Fruit fly (Drosophila melanogaster): ENCODE measurements around the gene CG43322.
A peak's percentile ranks its signal among the peaks of the same experiment; 100 is the strongest.

CG43322 gene

DNA sequence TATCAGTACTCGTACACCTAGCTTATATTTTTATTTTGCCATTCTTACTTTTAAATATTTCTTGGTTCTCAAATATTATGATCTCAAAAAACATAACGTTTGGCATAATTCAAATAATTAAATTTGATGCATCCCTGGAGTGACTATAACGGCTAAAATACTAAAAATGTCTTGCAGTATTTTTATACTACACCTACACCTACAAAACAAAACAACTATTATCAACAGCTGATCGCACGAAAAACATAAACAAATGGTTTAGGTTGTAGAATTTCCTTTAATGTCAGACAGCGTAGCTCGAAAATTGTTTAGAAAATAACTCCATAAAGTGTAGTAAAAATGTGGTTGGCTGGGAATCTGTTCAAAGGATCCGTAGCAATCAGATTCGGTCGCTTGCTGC lies at the start of gene CG43322:
TSS of gene CG43322 (plus strand) at position 240 of the 400 bp plus-strand sequence.
- TF ChIP-seq ttk (optimal IDR thresholded peaks at IDR 0.05) (no peak), Myc (optimal IDR thresholded peaks at IDR 0.05) (no peak)

DNA sequence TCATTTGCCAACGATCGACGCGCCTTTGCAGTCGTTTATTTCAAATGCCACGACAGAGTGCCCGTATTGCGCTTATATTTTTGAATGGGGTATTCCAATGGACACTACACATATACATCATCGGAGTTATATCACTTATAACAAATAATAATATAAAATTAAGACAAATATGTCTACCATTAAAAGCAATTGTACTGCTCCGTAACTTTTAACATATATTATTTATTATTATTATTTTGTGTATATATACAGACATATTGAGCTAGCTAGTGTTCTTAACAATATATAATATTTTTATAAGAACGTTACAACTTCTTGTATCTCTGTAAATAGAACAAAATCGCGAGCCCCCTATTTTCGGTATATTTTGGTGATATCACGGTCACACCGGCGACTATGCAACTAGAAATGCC lies 49.2 kb upstream of the CG43322 start, which contains the start of the genes sip2 and Coprox:
TSS of gene sip2 (minus strand) at position 53 of the 413 bp plus-strand sequence.
TSS of gene Coprox (plus strand) at position 400 of the 413 bp plus-strand sequence.
- TF ChIP-seq psq (optimal IDR thresholded peaks at IDR 0.05) (no peak), h (optimal IDR thresholded peaks at IDR 0.05) (no peak), Sin3A (optimal IDR thresholded peaks at IDR 0.05) (no peak), Myc (optimal IDR thresholded peaks at IDR 0.05) (no peak), ttk (optimal IDR thresholded peaks at IDR 0.05) (no peak), insv (optimal IDR thresholded peaks at IDR 0.05) (no peak)

DNA sequence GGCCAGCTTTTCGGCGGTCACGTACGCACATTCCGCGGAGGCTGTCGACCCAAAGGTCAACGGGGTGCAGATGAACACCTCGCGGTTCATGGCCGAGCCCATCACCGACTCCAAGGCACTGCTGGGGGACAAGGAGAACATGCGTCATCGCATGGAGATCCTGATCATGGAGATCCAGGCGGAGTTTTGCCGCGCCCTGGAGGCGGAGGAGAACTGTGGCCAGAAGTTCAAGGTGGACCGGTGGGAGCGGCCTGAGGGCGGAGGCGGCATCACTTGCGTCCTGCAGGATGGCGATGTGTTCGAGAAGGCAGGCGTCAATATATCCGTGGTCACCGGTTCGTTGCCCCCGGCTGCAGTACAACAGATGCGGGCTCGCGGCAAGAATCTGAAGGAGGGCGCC lies 48.6 kb upstream of the CG43322 start:
- TF ChIP-seq ttk (optimal IDR thresholded peaks at IDR 0.05), result peak; percentile 17
- TF ChIP-seq h (optimal IDR thresholded peaks at IDR 0.05), result no peak
- TF ChIP-seq insv (optimal IDR thresholded peaks at IDR 0.05), result no peak
- no peak for TF ChIP-seq psq (optimal IDR thresholded peaks at IDR 0.05)
- no peak for TF ChIP-seq Sin3A (optimal IDR thresholded peaks at IDR 0.05)
- TF ChIP-seq Myc (optimal IDR thresholded peaks at IDR 0.05), result no peak

DNA sequence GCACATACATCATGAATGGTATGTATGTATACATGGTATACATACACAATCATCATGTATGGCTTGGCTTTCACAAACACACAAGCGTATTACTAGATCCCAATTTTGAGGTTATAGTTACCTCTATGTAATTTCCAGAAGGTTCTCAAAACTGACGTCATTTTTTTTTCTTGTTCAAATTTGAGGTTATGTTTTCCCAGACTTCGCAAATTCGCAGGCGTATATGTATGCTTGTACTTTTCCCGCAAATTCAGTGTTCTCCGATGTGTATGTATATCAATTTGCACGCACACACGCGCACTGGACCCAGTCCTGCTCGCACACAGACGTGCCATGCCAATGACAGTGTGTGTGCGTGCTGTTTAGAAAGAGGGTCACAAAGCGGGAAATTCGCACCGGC lies 46.9 kb upstream of the CG43322 start:
- no peak for TF ChIP-seq Sin3A (optimal IDR thresholded peaks at IDR 0.05)
- TF ChIP-seq ttk (optimal IDR thresholded peaks at IDR 0.05), result no peak
- TF ChIP-seq psq (optimal IDR thresholded peaks at IDR 0.05), result no peak
- TF ChIP-seq Myc (optimal IDR thresholded peaks at IDR 0.05), result no peak
- TF ChIP-seq h (optimal IDR thresholded peaks at IDR 0.05), result no peak
- TF ChIP-seq insv (optimal IDR thresholded peaks at IDR 0.05), result no peak

DNA sequence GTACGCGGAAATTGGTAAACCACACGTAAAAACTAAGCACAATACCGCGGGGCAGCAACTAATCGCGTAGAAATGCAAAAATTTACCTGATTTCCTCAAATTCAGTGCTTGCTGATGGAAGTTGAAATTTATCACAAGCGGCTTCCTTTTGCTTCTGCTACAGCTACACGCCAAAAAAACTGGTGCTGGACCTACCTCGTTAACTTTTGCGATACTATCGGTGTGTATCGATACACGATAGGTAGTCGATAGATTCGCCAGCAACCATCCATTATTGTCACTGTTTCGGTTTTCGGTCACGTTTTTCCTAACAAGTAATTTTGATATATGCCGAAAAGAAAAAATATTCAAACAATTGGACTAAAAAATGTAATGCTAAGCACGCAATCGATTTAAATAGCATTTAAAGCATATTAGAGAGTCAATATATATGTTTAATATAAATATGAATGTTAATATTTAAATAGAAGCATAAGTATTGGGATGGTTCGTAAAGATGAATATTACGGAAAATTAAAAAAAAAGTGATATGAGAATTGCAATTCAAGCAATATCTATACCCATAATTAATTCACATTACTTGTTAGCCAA lies 45.7 kb upstream of the CG43322 start, which contains the start of gene Sumo:
TSS of gene Sumo (minus strand) at position 223 of the 591 bp plus-strand sequence.
- TF ChIP-seq Sin3A (optimal IDR thresholded peaks at IDR 0.05), result no peak
- no peak for TF ChIP-seq h (optimal IDR thresholded peaks at IDR 0.05)
- no peak for TF ChIP-seq ttk (optimal IDR thresholded peaks at IDR 0.05)
- no peak for TF ChIP-seq psq (optimal IDR thresholded peaks at IDR 0.05)
- no peak for TF ChIP-seq insv (optimal IDR thresholded peaks at IDR 0.05)
- no peak for TF ChIP-seq Myc (optimal IDR thresholded peaks at IDR 0.05)

DNA sequence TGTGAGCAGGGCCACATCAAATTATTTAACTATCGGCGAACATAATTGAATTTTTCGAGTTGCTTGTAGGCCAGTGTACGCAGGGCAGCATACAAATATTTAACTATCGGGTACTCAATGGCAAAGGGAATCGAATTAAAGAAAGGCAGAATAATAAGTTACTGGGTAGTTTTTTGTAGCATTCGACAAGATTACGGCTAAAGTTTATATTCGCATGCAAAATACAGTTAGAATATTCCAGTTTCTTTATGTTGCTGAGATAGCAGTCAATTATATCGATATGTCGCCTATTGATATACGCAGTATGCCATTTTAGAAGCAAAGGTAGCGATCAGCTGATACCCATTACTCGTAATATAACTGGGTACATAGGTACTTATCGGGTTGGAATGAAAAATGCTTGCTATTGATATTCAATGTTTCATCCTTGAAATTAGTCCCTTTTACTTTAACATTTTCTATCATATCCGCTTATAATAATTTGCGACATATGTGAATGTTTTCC lies 45.1 kb upstream of the CG43322 start:
- TF ChIP-seq psq (optimal IDR thresholded peaks at IDR 0.05), result no peak
- TF ChIP-seq h (optimal IDR thresholded peaks at IDR 0.05), result no peak
- no peak for TF ChIP-seq Sin3A (optimal IDR thresholded peaks at IDR 0.05)
- no peak for TF ChIP-seq insv (optimal IDR thresholded peaks at IDR 0.05)
- no peak for TF ChIP-seq ttk (optimal IDR thresholded peaks at IDR 0.05)
- no peak for TF ChIP-seq Myc (optimal IDR thresholded peaks at IDR 0.05)

DNA sequence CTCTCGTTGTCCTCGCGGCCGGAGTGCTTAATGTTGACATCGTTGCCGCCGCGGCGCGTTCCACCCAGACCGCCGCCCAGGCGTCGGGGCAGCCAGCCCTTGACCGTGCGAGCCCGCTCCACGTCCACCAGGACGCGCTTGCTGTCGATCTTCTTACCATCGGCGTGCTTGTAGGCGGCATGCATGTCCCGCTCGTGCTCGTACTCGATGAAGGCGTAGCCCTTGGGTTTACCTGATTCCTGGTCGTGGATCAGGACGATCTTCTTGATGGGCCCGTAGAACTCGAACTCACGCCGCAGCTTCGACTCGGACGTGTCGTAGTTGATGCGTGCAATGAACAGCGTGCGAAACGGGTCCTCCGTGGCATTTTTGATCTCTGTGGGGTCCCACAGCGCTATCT lies 42.4 kb upstream of the CG43322 start:
- TF ChIP-seq ttk (optimal IDR thresholded peaks at IDR 0.05), result peak; percentile 93
- TF ChIP-seq psq (optimal IDR thresholded peaks at IDR 0.05), result no peak

DNA sequence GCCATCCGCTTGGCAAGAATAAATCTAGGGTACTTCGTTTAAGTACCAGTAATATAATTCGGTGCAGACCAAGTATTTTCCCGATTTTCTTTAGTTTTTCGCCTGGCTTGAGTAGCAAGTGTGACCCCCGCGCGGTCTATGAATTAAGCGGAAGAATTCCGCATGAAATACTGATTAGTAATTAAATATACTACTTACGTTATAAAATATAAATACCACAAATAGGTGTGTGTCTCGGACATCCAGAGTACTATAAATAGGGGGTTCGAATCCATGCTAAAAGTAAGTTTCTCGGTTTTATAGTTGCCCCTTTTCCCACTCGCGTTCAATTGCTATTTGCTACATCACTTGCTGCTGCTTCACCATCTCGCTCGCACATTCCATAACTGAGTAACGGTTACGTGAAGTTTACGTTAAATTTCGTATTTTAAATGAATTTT lies 41.6 kb upstream of the CG43322 start, which contains the start of gene snRNP-U1-70K:
TSS of gene snRNP-U1-70K (minus strand) at position 141 of the 440 bp plus-strand sequence.
- TF ChIP-seq ttk (optimal IDR thresholded peaks at IDR 0.05) (no peak), insv (optimal IDR thresholded peaks at IDR 0.05) (no peak), Sin3A (optimal IDR thresholded peaks at IDR 0.05) (no peak), h (optimal IDR thresholded peaks at IDR 0.05) (no peak), Myc (optimal IDR thresholded peaks at IDR 0.05) (no peak), psq (optimal IDR thresholded peaks at IDR 0.05) (no peak)

DNA sequence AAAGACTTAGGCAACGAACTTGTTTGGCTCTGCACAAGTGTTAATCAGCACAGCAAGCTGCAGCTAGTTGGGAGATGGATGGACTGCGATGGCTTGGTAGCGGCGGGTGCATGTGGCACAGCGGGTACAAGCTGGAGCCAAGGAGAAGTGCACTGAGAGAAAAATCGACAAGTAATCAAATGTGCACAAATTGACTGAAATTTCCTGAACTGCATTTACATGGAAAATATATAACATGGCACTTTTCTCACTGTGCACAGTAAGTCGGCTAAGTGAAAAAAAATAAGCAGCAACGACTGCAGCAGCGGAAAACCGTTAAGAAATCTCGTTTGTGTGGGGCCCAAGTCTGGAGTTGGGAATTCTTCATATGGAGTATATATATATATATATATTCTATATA lies 22.1 kb upstream of the CG43322 start:
- TF ChIP-seq Myc (optimal IDR thresholded peaks at IDR 0.05), result no peak
- no peak for TF ChIP-seq h (optimal IDR thresholded peaks at IDR 0.05)
- TF ChIP-seq psq (optimal IDR thresholded peaks at IDR 0.05), result no peak
- no peak for TF ChIP-seq Sin3A (optimal IDR thresholded peaks at IDR 0.05)
- no peak for TF ChIP-seq ttk (optimal IDR thresholded peaks at IDR 0.05)
- TF ChIP-seq insv (optimal IDR thresholded peaks at IDR 0.05), result no peak

DNA sequence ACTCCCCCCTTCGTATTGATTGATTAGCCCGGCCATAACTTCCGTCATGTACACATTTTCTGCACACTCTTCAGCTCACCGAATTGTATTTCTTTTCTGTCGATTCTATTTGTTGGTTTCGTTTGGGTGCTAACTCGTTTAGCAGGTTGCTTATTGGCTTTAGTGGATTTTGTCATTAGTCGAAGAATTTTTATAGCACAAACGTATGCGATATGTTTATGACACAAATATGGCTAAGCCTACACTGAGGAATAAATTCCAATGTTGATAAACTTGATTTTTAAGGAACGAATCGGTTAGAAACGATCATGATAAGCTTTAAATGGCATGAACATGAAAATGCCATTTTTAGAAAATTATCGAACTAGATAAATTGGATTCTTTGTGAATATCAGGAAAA lies 14.5 kb upstream of the CG43322 start:
- TF ChIP-seq h (optimal IDR thresholded peaks at IDR 0.05), result no peak
- TF ChIP-seq psq (optimal IDR thresholded peaks at IDR 0.05), result no peak
- TF ChIP-seq Myc (optimal IDR thresholded peaks at IDR 0.05), result no peak
- no peak for TF ChIP-seq Sin3A (optimal IDR thresholded peaks at IDR 0.05)
- TF ChIP-seq ttk (optimal IDR thresholded peaks at IDR 0.05), result no peak
- no peak for TF ChIP-seq insv (optimal IDR thresholded peaks at IDR 0.05)

DNA sequence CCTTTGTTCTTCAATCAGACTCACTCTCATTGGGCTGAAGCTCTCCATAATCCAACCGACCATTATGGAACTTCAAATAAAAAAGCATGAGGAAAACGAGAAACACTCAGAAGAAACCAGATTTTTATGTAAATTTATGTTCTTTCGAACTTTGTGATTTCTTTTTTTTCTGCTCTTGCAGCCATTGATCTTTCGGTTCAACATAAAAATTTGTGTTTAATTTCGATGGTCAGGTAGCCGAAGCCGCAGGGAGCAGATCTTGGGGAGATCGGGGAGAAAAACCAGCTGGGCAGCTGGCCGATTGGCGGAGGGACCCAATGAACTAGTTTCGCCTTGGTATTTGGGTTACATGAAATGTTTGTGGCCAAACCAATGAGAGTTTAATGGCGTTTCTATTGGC lies 8.9 kb upstream of the CG43322 start:
- TF ChIP-seq ttk (optimal IDR thresholded peaks at IDR 0.05) (no peak), Myc (optimal IDR thresholded peaks at IDR 0.05) (no peak), h (optimal IDR thresholded peaks at IDR 0.05) (no peak), psq (optimal IDR thresholded peaks at IDR 0.05) (no peak), Sin3A (optimal IDR thresholded peaks at IDR 0.05) (no peak), insv (optimal IDR thresholded peaks at IDR 0.05) (no peak)

DNA sequence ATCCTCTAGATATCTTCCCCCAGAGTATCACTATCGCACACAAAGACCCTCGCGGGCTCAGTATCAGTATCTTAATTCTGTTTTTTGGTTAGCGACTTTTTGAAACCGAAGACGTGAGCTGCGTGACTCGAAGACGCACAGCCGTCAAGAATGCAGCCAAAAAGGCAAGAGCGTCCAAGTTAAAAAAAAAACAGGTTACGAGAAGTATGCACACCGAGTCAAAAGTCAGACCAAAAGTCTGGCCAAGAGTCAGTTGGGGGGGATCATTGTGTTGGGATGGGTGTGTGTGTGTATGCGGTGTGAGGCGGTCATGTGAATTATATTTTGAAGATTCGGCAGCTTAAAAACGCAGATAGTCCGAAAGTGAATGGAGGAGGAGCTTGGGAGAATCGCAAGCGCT lies 7.7 kb upstream of the CG43322 start:
- TF ChIP-seq ttk (optimal IDR thresholded peaks at IDR 0.05) (no peak), Myc (optimal IDR thresholded peaks at IDR 0.05) (no peak), h (optimal IDR thresholded peaks at IDR 0.05) (no peak), Sin3A (optimal IDR thresholded peaks at IDR 0.05) (no peak), psq (optimal IDR thresholded peaks at IDR 0.05) (no peak)

DNA sequence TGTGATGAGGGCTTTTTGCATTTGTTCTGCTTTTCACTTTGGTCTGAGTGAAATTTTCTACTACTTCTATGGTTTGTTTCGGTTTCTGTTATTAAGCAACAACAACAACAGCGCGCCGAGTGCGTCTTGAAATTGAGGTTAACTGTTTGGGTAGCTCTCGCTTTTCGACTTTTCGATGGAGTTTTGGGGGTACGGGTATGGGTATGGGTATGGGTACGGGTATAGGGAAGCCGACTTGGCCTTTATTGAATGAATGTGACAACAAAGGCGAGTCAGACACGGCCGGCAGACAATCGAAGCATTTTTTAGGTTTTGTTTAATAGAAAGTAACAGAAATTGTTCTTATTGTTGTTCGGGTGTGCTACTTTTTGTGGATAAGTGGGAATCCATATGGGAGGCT lies 5.6 kb upstream of the CG43322 start:
- TF ChIP-seq Myc (optimal IDR thresholded peaks at IDR 0.05) (no peak), insv (optimal IDR thresholded peaks at IDR 0.05) (no peak), ttk (optimal IDR thresholded peaks at IDR 0.05) (no peak), psq (optimal IDR thresholded peaks at IDR 0.05) (no peak), h (optimal IDR thresholded peaks at IDR 0.05) (no peak), Sin3A (optimal IDR thresholded peaks at IDR 0.05) (no peak)
